Worm (Caenorhabditis elegans): ENCODE results near the gene K03A11.5.

The K03A11.5 gene

ce11 chrX:13104966-13105365 is 41.6 kb downstream of the K03A11.5 start, which contains the start of gene F17H10.1 (continued):
- TF ChIP-seq K11D2.4 (GFP tag; IDR thresholded peaks at IDR 0.05) (peak; percentile 91), ceh-40 (GFP tag; IDR thresholded peaks at IDR 0.05) (0 out of 2 replicates have a peak, but pooled peaks have one; percentile 59), aptf-2 (GFP tag; conservative IDR thresholded peaks at IDR 0.05) (no peak), rcor-1 (GFP tag; IDR thresholded peaks at IDR 0.05) (peak; percentile 51), T26A5.8 (tag; optimal IDR thresholded peaks at IDR 0.05) (no peak), lin-26 (GFP tag; IDR thresholded peaks at IDR 0.05) (peak; percentile 70; the same call in 1 of the 2 replicates), egl-18 (GFP tag; IDR thresholded peaks at IDR 0.05) (no peak), F23B12.7 (tag; optimal IDR thresholded peaks at IDR 0.05; ENCODE audit: insufficient read depth) (peak; percentile 39), unc-62 (GFP tag; optimal IDR thresholded peaks at IDR 0.05) (no peak), ceh-27 (GFP tag; optimal IDR thresholded peaks at IDR 0.05) (peak; percentile 68), let-607 (tag; optimal IDR thresholded peaks at IDR 0.05) (peak in 1 of 2 experiments; percentile 76), ztf-3 (GFP tag; optimal IDR thresholded peaks at IDR 0.05) (peak; percentile 43), ceh-91 (GFP tag; IDR thresholded peaks at IDR 0.05) (no peak), lsy-27 (tag; optimal IDR thresholded peaks at IDR 0.05; ENCODE audit: borderline replicate concordance, insufficient read depth) (no peak), C06A6.2 (GFP tag; conservative IDR thresholded peaks at IDR 0.05) (peak; percentile 68), ama-1 (optimal IDR thresholded peaks at IDR 0.05) (peak; percentile 36), ama-1 (GFP tag; optimal IDR thresholded peaks at IDR 0.05) (no peak), pbrm-1 (GFP tag; IDR thresholded peaks at IDR 0.05) (0 out of 2 replicates have a peak, but pooled peaks have one; percentile 49), C17E4.6 (GFP tag; IDR thresholded peaks at IDR 0.05) (no peak), nfya-2 (GFP tag; IDR thresholded peaks at IDR 0.05) (no peak), snpc-1.3 (tag; optimal IDR thresholded peaks at IDR 0.05; ENCODE audit: insufficient read depth) (no peak), attf-5 (GFP tag; optimal IDR thresholded peaks at IDR 0.05) (peak; percentile 31), bed-1 (GFP tag; IDR thresholded peaks at IDR 0.05) (no peak), dpl-1 (GFP tag; optimal IDR thresholded peaks at IDR 0.05) (no peak), somi-1 (GFP tag; optimal IDR thresholded peaks at IDR 0.05) (peak; percentile 94), nfya-1 (tag; optimal IDR thresholded peaks at IDR 0.05; ENCODE audit: borderline replicate concordance, insufficient read depth) (no peak), zim-3 (tag; optimal IDR thresholded peaks at IDR 0.05) (no peak), D2030.7 (GFP tag; IDR thresholded peaks at IDR 0.05) (no peak), atf-7 (tag; optimal IDR thresholded peaks at IDR 0.05) (peak; percentile 85), hmg-20 (GFP tag; IDR thresholded peaks at IDR 0.05) (no peak), fkh-3 (tag; optimal IDR thresholded peaks at IDR 0.05) (no peak), repo-1 (tag; optimal IDR thresholded peaks at IDR 0.05) (peak; percentile 66), Y79H2A.3 (GFP tag; conservative IDR thresholded peaks at IDR 0.05) (no peak), egrh-3 (GFP tag; IDR thresholded peaks at IDR 0.05) (no peak), lin-40 (tag; optimal IDR thresholded peaks at IDR 0.05) (peak; percentile 82), akir-1 (GFP tag; optimal IDR thresholded peaks at IDR 0.05) (no peak), mcd-1 (GFP tag; IDR thresholded peaks at IDR 0.05) (peak; percentile 61), Y67H2A.10 (GFP tag; conservative IDR thresholded peaks at IDR 0.05) (no peak), ceh-79 (tag; optimal IDR thresholded peaks at IDR 0.05) (no peak), madf-10 (tag; optimal IDR thresholded peaks at IDR 0.05) (peak; percentile 68), attf-6 (GFP tag; IDR thresholded peaks at IDR 0.05) (no peak), cebp-2 (GFP tag; IDR thresholded peaks at IDR 0.05) (no peak), ZK185.1 (tag; optimal IDR thresholded peaks at IDR 0.05; ENCODE audit: poor library complexity, severe bottlenecking) (peak; percentile 54), tbx-9 (tag; optimal IDR thresholded peaks at IDR 0.05; ENCODE audit: borderline replicate concordance) (no peak), nfyb-1 (GFP tag; IDR thresholded peaks at IDR 0.05) (peak; percentile 89), ccch-3 (GFP tag; optimal IDR thresholded peaks at IDR 0.05) (no peak), ceh-58 (GFP tag; IDR thresholded peaks at IDR 0.05) (no peak), mes-4 (tag; optimal IDR thresholded peaks at IDR 0.05) (no peak)
